Worm (Caenorhabditis elegans): Measurements from ENCODE around the gene rcan-1.

rcan-1 gene

ce11 chrIII:5710676-5711075 lies 26.8 kb upstream of the rcan-1 start (continued):
- TF ChIP-seq nhr-43 (tag; optimal IDR thresholded peaks at IDR 0.05; ENCODE audit: poor library complexity, severe bottlenecking), result peak; percentile 81
- no peak for TF ChIP-seq fkh-10 (GFP tag; optimal IDR thresholded peaks at IDR 0.05)
- TF ChIP-seq fkh-2 (tag; optimal IDR thresholded peaks at IDR 0.05), result no peak
- no peak for TF ChIP-seq mml-1 (tag; optimal IDR thresholded peaks at IDR 0.05)
- no peak for TF ChIP-seq nhr-12 (tag; optimal IDR thresholded peaks at IDR 0.05)

- TF ChIP-seq snpc-4 (tag; optimal IDR thresholded peaks at IDR 0.05) (no peak), fkh-10 (GFP tag; optimal IDR thresholded peaks at IDR 0.05) (no peak), zag-1 (tag; optimal IDR thresholded peaks at IDR 0.05) (no peak), unc-62 (GFP tag; optimal IDR thresholded peaks at IDR 0.05) (no peak), ztf-4 (tag; optimal IDR thresholded peaks at IDR 0.05) (no peak), skn-1 (tag; optimal IDR thresholded peaks at IDR 0.05) (no peak), pha-4 (tag; optimal IDR thresholded peaks at IDR 0.05) (no peak), nhr-12 (tag; optimal IDR thresholded peaks at IDR 0.05) (no peak), ZK546.5 (tag; optimal IDR thresholded peaks at IDR 0.05) (no peak), nhr-25 (tag; optimal IDR thresholded peaks at IDR 0.05) (no peak), ceh-82 (tag; optimal IDR thresholded peaks at IDR 0.05) (no peak), ceh-9 (tag; optimal IDR thresholded peaks at IDR 0.05) (no peak)
Measured at ce11 chrIII:5710045-5710444, 26.1 kb upstream of the rcan-1 start, which contains the start of gene B0336.12. B0336.12 (minus strand) TSS chrIII:5710145.

- peak; percentile 28 for TF ChIP-seq elt-2 (tag; optimal IDR thresholded peaks at IDR 0.05)
- no peak for TF ChIP-seq nhr-28 (tag; optimal IDR thresholded peaks at IDR 0.05)
Measured at ce11 chrIII:5709224-5709623, 25.3 kb upstream of the rcan-1 start, which contains the start of gene hpo-28. hpo-28 (minus strand) TSS chrIII:5709324.

ce11 chrIII:5708024-5708423 lies 24.1 kb upstream of the rcan-1 start:
- TF ChIP-seq lin-39 (tag; optimal IDR thresholded peaks at IDR 0.05) (peak; percentile 69), eor-1 (tag; optimal IDR thresholded peaks at IDR 0.05) (no peak), lin-15B (tag; optimal IDR thresholded peaks at IDR 0.05) (no peak), R02D3.7 (tag; optimal IDR thresholded peaks at IDR 0.05) (no peak)

- TF ChIP-seq nfya-1 (tag; optimal IDR thresholded peaks at IDR 0.05; ENCODE audit: insufficient read depth) (no peak), ama-1 (optimal IDR thresholded peaks at IDR 0.05) (peak; percentile 19), fkh-2 (tag; optimal IDR thresholded peaks at IDR 0.05) (no peak), daf-12 (tag; optimal IDR thresholded peaks at IDR 0.05) (no peak)
Measured at ce11 chrIII:5707546-5707945, 23.6 kb upstream of the rcan-1 start.

- no peak for TF ChIP-seq ceh-9 (tag; optimal IDR thresholded peaks at IDR 0.05)
- peak; percentile 91 for TF ChIP-seq pqm-1 (tag; optimal IDR thresholded peaks at IDR 0.05)
- peak; percentile 99 for TF ChIP-seq nhr-23 (tag; optimal IDR thresholded peaks at IDR 0.05)
- TF ChIP-seq unc-39 (tag; optimal IDR thresholded peaks at IDR 0.05), result no peak
- peak; percentile 96 for TF ChIP-seq ceh-28 (tag; optimal IDR thresholded peaks at IDR 0.05)
- TF ChIP-seq nhr-11 (tag; optimal IDR thresholded peaks at IDR 0.05), result peak; percentile 80
- TF ChIP-seq lin-15B (tag; optimal IDR thresholded peaks at IDR 0.05), result peak; percentile 93
- TF ChIP-seq nhr-12 (tag; optimal IDR thresholded peaks at IDR 0.05), result no peak
- TF ChIP-seq ztf-4 (tag; optimal IDR thresholded peaks at IDR 0.05), result no peak
- peak; percentile 58 for TF ChIP-seq nhr-43 (tag; optimal IDR thresholded peaks at IDR 0.05; ENCODE audit: poor library complexity, severe bottlenecking)
- TF ChIP-seq mml-1 (tag; optimal IDR thresholded peaks at IDR 0.05), result no peak
- no peak for TF ChIP-seq mdl-1 (tag; optimal IDR thresholded peaks at IDR 0.05)
- TF ChIP-seq elt-3 (tag; optimal IDR thresholded peaks at IDR 0.05), result no peak
- peak; percentile 32 for TF ChIP-seq nhr-77 (tag; optimal IDR thresholded peaks at IDR 0.05)
- no peak for TF ChIP-seq unc-62 (GFP tag; optimal IDR thresholded peaks at IDR 0.05)
- peak; percentile 99 for TF ChIP-seq R02D3.7 (tag; optimal IDR thresholded peaks at IDR 0.05)
- TF ChIP-seq snpc-4 (tag; optimal IDR thresholded peaks at IDR 0.05), result peak; percentile 84
- peak; percentile 73 for TF ChIP-seq jun-1 (tag; optimal IDR thresholded peaks at IDR 0.05)
- peak; percentile 97 for TF ChIP-seq nhr-25 (tag; optimal IDR thresholded peaks at IDR 0.05)
- TF ChIP-seq ZK546.5 (tag; optimal IDR thresholded peaks at IDR 0.05), result peak; percentile 3
- peak; percentile 85 for TF ChIP-seq skn-1 (tag; optimal IDR thresholded peaks at IDR 0.05)
- peak; percentile 77 for TF ChIP-seq hmg-11 (tag; optimal IDR thresholded peaks at IDR 0.05)
- peak; percentile 48 for TF ChIP-seq fos-1 (tag; optimal IDR thresholded peaks at IDR 0.05)
- TF ChIP-seq ama-1 (optimal IDR thresholded peaks at IDR 0.05), result peak; percentile 36
- TF ChIP-seq aly-2 (tag; optimal IDR thresholded peaks at IDR 0.05), result no peak
- TF ChIP-seq ceh-16 (tag; optimal IDR thresholded peaks at IDR 0.05), result peak; percentile 65
- TF ChIP-seq lin-39 (tag; optimal IDR thresholded peaks at IDR 0.05), result peak; percentile 98
- peak; percentile 97 for TF ChIP-seq egl-5 (tag; optimal IDR thresholded peaks at IDR 0.05)
- peak; percentile 55 for TF ChIP-seq elt-2 (tag; optimal IDR thresholded peaks at IDR 0.05)
- TF ChIP-seq ceh-82 (tag; optimal IDR thresholded peaks at IDR 0.05), result peak; percentile 56
- no peak for TF ChIP-seq fkh-2 (tag; optimal IDR thresholded peaks at IDR 0.05)
- TF ChIP-seq nhr-76 (tag; optimal IDR thresholded peaks at IDR 0.05), result no peak
- TF ChIP-seq elt-1 (tag; optimal IDR thresholded peaks at IDR 0.05), result peak; percentile 48
- TF ChIP-seq nhr-28 (tag; optimal IDR thresholded peaks at IDR 0.05), result no peak
- peak; percentile 7 for TF ChIP-seq zag-1 (tag; optimal IDR thresholded peaks at IDR 0.05)
- TF ChIP-seq pha-4 (tag; optimal IDR thresholded peaks at IDR 0.05), result peak; percentile 99
- TF ChIP-seq daf-12 (tag; optimal IDR thresholded peaks at IDR 0.05), result no peak
Measured at ce11 chrIII:5706077-5706627, 22.3 kb upstream of the rcan-1 start, which contains the start of gene rpl-23. rpl-23 (minus strand) TSS chrIII:5706127.

Measured in whole organism, L3 larva.